Worm (Caenorhabditis elegans): ENCODE results near the gene rle-1.

The rle-1 gene

DNA sequence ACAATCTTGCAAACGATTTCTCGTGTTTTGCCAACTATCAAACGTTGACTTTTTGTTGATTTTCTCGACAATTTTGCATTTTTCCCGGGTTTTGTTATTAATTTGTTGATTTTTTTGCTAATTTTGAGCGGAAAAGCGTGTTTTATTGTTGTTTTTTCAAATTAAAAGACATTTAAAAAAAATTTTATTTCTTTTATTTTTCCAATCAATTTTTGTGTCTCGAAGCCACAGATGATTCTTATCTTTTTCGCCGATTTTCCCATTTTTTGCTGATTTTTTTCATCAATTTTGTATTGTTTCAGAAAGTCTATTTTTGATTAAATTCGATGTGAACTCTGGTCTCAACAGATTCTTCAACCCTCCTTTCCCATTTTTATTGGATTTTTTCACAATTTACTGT, at the start of gene rle-1:
Gene rle-1, plus strand, starts transcription at position 301 of the 400 bp plus-strand sequence.
- no peak for TF ChIP-seq nhr-80 (tag; optimal IDR thresholded peaks at IDR 0.05)

DNA sequence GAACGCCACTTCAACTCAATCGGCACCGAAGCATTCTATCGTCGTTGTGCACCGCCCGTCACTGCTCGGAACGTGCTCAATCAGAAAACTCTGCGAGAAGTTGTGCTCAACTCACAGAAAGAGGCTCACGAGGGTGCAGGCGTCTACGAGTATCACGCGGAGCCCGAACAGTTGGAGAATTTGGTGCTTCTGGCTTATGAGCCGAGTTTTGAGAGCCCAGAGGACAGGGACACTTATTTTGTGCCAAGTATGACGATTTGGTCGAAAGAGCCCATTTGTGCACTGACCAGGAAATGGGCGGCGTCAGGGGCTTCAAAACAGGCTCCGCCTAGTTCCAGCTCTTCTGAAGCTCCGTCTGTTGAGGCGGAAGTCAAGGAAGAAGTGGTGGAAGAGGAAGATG, 47.2 kb upstream of the rle-1 start:
- TF ChIP-seq D2030.7 (GFP tag; IDR thresholded peaks at IDR 0.05) = no peak
- TF ChIP-seq F33H1.4 (GFP tag; IDR thresholded peaks at IDR 0.05) = no peak
- no peak for TF ChIP-seq C17E4.6 (GFP tag; IDR thresholded peaks at IDR 0.05)
- no peak for TF ChIP-seq akir-1 (GFP tag; optimal IDR thresholded peaks at IDR 0.05)
- no peak for TF ChIP-seq ztf-6 (GFP tag; IDR thresholded peaks at IDR 0.05)
- no peak for TF ChIP-seq mes-4 (tag; optimal IDR thresholded peaks at IDR 0.05)
- no peak for TF ChIP-seq ceh-58 (GFP tag; IDR thresholded peaks at IDR 0.05)
- no peak for TF ChIP-seq B0019.2 (GFP tag; conservative IDR thresholded peaks at IDR 0.05)
- no peak for TF ChIP-seq B0035.1 (tag; optimal IDR thresholded peaks at IDR 0.05)
- TF ChIP-seq egl-18 (GFP tag; IDR thresholded peaks at IDR 0.05) = no peak
- TF ChIP-seq hlh-26 (GFP tag; conservative IDR thresholded peaks at IDR 0.05) = no peak
- TF ChIP-seq repo-1 (tag; optimal IDR thresholded peaks at IDR 0.05) = no peak

DNA sequence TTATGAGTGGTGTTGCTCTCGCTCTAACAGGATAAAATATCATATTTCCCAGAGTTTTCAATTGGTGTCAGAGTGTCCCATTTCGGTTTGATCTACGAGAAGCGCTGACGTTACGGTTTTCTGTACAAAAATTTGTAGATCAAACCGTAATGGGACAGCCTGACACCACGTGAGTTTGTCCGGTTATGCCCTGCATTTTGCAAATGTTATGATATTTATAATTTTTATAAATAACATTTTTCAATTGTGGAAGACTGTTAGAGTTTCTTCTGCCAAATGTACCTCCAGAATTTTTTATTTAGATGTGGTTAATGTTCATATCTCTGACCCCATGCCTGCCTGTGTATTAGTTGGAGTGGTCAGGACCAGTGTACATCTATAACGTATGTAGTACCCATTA, 41.8 kb upstream of the rle-1 start, which contains the start of gene fbxb-87:
Gene fbxb-87, plus strand, starts transcription at position 301 of the 400 bp plus-strand sequence.
- no peak for TF ChIP-seq C17E4.6 (GFP tag; IDR thresholded peaks at IDR 0.05)
- no peak for TF ChIP-seq ztf-28 (GFP tag; IDR thresholded peaks at IDR 0.05)
- no peak for TF ChIP-seq Y79H2A.3 (GFP tag; conservative IDR thresholded peaks at IDR 0.05)
- no peak for TF ChIP-seq akir-1 (GFP tag; optimal IDR thresholded peaks at IDR 0.05)
- no peak for TF ChIP-seq him-1 (tag; optimal IDR thresholded peaks at IDR 0.05)
- no peak for TF ChIP-seq zim-3 (tag; optimal IDR thresholded peaks at IDR 0.05)
- no peak for TF ChIP-seq rpc-1 (optimal IDR thresholded peaks at IDR 0.05)
- TF ChIP-seq rpc-1 (tag; optimal IDR thresholded peaks at IDR 0.05) = no peak
- TF ChIP-seq Y53F4B.3 (GFP tag; IDR thresholded peaks at IDR 0.05) = no peak
- no peak for TF ChIP-seq unc-62 (GFP tag; optimal IDR thresholded peaks at IDR 0.05)
- TF ChIP-seq fkh-3 (tag; optimal IDR thresholded peaks at IDR 0.05) = no peak
- TF ChIP-seq hlh-12 (tag; optimal IDR thresholded peaks at IDR 0.05) = no peak
- TF ChIP-seq lin-40 (tag; optimal IDR thresholded peaks at IDR 0.05) = no peak
- no peak for TF ChIP-seq ama-1 (optimal IDR thresholded peaks at IDR 0.05)
- no peak for TF ChIP-seq ama-1 (GFP tag; optimal IDR thresholded peaks at IDR 0.05)

DNA sequence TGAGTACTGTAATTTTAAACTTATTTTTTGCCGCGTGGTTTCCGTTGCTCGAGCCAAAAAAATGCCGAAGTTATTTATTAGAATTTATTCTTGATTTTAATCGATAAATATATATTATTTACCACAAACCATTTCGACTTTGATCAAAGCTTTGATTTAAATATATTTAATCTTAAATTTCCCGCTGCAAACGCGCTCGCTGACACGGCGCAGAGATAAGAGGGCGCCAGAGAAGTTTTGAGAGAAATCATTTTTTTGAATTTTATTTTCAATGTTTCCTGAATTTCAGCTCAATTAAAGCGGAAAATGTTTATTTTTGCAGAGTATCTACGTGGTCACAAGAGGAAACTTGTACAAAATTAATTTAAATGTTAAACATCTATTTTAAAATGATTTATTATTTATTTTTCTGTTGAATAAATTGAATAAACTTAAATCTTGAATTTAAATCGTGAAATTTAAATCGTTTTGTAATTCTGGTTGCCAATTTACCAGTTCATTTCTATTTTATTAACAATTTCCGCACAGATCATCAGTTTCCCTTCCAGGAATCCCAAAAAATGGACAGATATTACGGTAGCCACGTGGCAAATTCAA, 40.1 kb upstream of the rle-1 start, which contains the start of gene com-1:
Gene com-1, plus strand, starts transcription at position 547 of the 597 bp plus-strand sequence.
- TF ChIP-seq F23B12.7 (tag; optimal IDR thresholded peaks at IDR 0.05; ENCODE audit: insufficient read depth) (peak; percentile 29), madf-10 (tag; optimal IDR thresholded peaks at IDR 0.05) (no peak), mcd-1 (GFP tag; IDR thresholded peaks at IDR 0.05) (peak; percentile 86), unc-62 (GFP tag; optimal IDR thresholded peaks at IDR 0.05) (no peak), F33H1.4 (GFP tag; IDR thresholded peaks at IDR 0.05) (0 out of 2 replicates have a peak, but pooled peaks have one; percentile 13), lsl-1 (GFP tag; optimal IDR thresholded peaks at IDR 0.05) (peak; percentile 63), lin-40 (tag; optimal IDR thresholded peaks at IDR 0.05) (no peak), lir-1 (GFP tag; conservative IDR thresholded peaks at IDR 0.05) (no peak), hmg-1.2 (GFP tag; IDR thresholded peaks at IDR 0.05) (peak; percentile 94), snpc-1.3 (tag; optimal IDR thresholded peaks at IDR 0.05; ENCODE audit: insufficient read depth) (peak; percentile 25), hlh-26 (GFP tag; conservative IDR thresholded peaks at IDR 0.05) (no peak), lsy-27 (tag; optimal IDR thresholded peaks at IDR 0.05; ENCODE audit: borderline replicate concordance, insufficient read depth) (no peak), ztf-28 (GFP tag; IDR thresholded peaks at IDR 0.05) (no peak), snpc-4 (GFP tag; optimal IDR thresholded peaks at IDR 0.05) (no peak), snpc-4 (tag; optimal IDR thresholded peaks at IDR 0.05) (peak in 1 of 4 experiments; percentile 1), F57A8.1 (GFP tag; optimal IDR thresholded peaks at IDR 0.05) (no peak), madf-6 (GFP tag; IDR thresholded peaks at IDR 0.05) (peak; percentile 46; the same call in 1 of the 2 replicates), lin-54 (GFP tag; optimal IDR thresholded peaks at IDR 0.05) (peak; percentile 47), attf-5 (GFP tag; optimal IDR thresholded peaks at IDR 0.05) (peak; percentile 46), ceh-27 (GFP tag; optimal IDR thresholded peaks at IDR 0.05) (no peak), K12H6.12 (tag; optimal IDR thresholded peaks at IDR 0.05) (no peak), cebp-2 (GFP tag; IDR thresholded peaks at IDR 0.05) (no peak), lin-35 (GFP tag; optimal IDR thresholded peaks at IDR 0.05) (no peak)

Measured in whole organism, young adult.